Worm (Caenorhabditis elegans) whole organism, L4 larva: ENCODE data around the gene pms-2.
A peak's percentile ranks its signal among the peaks of the same experiment; 100 is the strongest.

Source experiments
- attf-4 ChIP-seq: sonication (generic microtip); optimal IDR thresholded peaks from 3 replicates; lab custom pipeline; 2017; ENCODE audit warnings: missing biosample characterization, missing genetic modification characterization
- ces-1 ChIP-seq: fragments of 150-350 bp; sonication (generic microtip); optimal IDR thresholded peaks from 4 replicates; lab custom pipeline; 2014; ENCODE audit warnings: missing biosample characterization, missing genetic modification reagents, missing genetic modification characterization
- daf-8 ChIP-seq: fragments of 200-800 bp; sonication (Bioruptor generic); IDR thresholded peaks from 2 replicates; pipeline ENCODE4 v1.3.6; 2022; ENCODE audit warnings: missing genetic modification characterization, missing compliant biosample characterization
- jun-1 ChIP-seq: fragments of 150-350 bp; optimal IDR thresholded peaks from 2 replicates; lab custom pipeline; 2014; ENCODE audit warnings: missing biosample characterization, missing genetic modification reagents, missing genetic modification characterization
- lin-38 ChIP-seq: fragments of 200-800 bp; sonication (Bioruptor generic); IDR thresholded peaks from 2 replicates; pipeline ENCODE4 v1.3.6; 2022; ENCODE audit warnings: missing genetic modification reagents, missing genetic modification characterization, missing compliant biosample characterization
- lsy-2 ChIP-seq, 2 experiments: fragments of 150-350 bp in 1 of 2; sonication (generic microtip) in 1 of 2; optimal IDR thresholded peaks; 2 replicates each; lab custom pipeline; 2014 to 2017; ENCODE audit warnings: missing biosample characterization in 2 of 2, missing genetic modification characterization in 2 of 2
- nhr-11 ChIP-seq: fragments of 150-350 bp; optimal IDR thresholded peaks from 2 replicates; lab custom pipeline; 2014; ENCODE audit warnings: missing biosample characterization, missing genetic modification characterization
- nhr-237 ChIP-seq: sonication (generic microtip); optimal IDR thresholded peaks from 2 replicates; lab custom pipeline; 2017; ENCODE audit warnings: missing biosample characterization, missing genetic modification characterization
- rbr-2 ChIP-seq: sonication (generic microtip); optimal IDR thresholded peaks from 2 replicates; lab custom pipeline; 2016; ENCODE audit warnings: missing genotype, missing genetic modification characterization, missing compliant biosample characterization
- skn-1 ChIP-seq: fragments of 150-350 bp; optimal IDR thresholded peaks from 2 replicates; lab custom pipeline; 2014; ENCODE audit warnings: missing biosample characterization, missing genetic modification characterization
- snpc-1.2 ChIP-seq: fragments of 200-800 bp; sonication (Bioruptor generic); IDR thresholded peaks from 2 replicates; pipeline ENCODE4 v1.3.6; 2022; ENCODE audit warnings: missing genetic modification reagents, missing genetic modification characterization, missing compliant biosample characterization
- snpc-4 ChIP-seq: fragments of 150-350 bp; optimal IDR thresholded peaks from 2 replicates; lab custom pipeline; 2014; ENCODE audit warnings: missing biosample characterization, missing genetic modification characterization
- unc-62 ChIP-seq, 3 experiments: fragments of 150-350 bp in 1 of 3; sonication (generic microtip); optimal IDR thresholded peaks in 2 of 3; peaks in 1 of 3; 1 replicate in 1 of 3; 2 replicates in 2 of 3; lab custom pipeline; 2014 to 2017; ENCODE audit warnings: missing biosample characterization in 3 of 3, missing genetic modification characterization in 3 of 3, missing genetic modification reagents in 3 of 3, missing genotype in 1 of 3
- zip-2 ChIP-seq: fragments of 150-350 bp; optimal IDR thresholded peaks from 2 replicates; lab custom pipeline; 2014; ENCODE audit warnings: missing biosample characterization, missing genetic modification characterization

DNA sequence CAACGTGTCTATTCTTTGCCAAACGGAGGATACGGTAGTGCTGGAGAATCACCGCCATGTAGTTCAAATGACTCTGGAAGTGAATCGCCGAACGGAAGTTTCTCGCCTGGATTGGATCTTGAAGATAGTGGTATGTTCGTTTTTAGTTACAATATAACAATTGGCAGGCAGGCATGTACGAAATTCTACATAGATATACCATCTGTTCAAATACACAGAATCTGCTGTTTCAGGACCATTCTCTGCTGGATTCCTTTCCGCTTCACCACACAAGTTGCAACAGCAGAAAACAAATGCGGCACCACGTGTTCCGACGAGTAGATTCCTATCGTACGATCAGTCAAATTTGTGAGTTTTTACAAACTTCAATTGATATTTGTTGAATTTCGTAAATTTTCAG, 30.9 kb downstream of the pms-2 start:
- TF ChIP-seq ces-1 (GFP tag; lab: Kevin White, UChicago) (no peak), snpc-4 (tag; lab: Kevin White, UChicago) (no peak), attf-4 (tag; lab: Kevin White, UChicago) (no peak), jun-1 (tag; lab: Kevin White, UChicago) (no peak), rbr-2 (tag; lab: Kevin White, UChicago) (no peak), zip-2 (tag; lab: Kevin White, UChicago) (no peak), daf-8 (GFP tag; lab: Robert Waterston, UW) (no peak), skn-1 (peak; percentile 15), lsy-2 (tag; optimal IDR thresholded peaks at IDR 0.05; lab: Kevin White, UChicago) (no peak), nhr-11 (tag; lab: Kevin White, UChicago) (no peak), snpc-1.2 (no peak), unc-62 (GFP tag; optimal IDR thresholded peaks at IDR 0.05 in 1 of 2; lab: Kevin White, UChicago) (peak in 1 of 2 experiments; percentile 97), unc-62 (tag; optimal IDR thresholded peaks at IDR 0.05; lab: Kevin White, UChicago) (no peak), nhr-237 (no peak), lin-38 (GFP tag; lab: Robert Waterston, UW) (no peak)
